Worm (Caenorhabditis elegans): ENCODE results near the gene his-4.
"Not testable (repeated sequence)": the region's sequence is repeated elsewhere in the genome, so short reads cannot be mapped to it uniquely, and the experiment has no call there.

DNA sequence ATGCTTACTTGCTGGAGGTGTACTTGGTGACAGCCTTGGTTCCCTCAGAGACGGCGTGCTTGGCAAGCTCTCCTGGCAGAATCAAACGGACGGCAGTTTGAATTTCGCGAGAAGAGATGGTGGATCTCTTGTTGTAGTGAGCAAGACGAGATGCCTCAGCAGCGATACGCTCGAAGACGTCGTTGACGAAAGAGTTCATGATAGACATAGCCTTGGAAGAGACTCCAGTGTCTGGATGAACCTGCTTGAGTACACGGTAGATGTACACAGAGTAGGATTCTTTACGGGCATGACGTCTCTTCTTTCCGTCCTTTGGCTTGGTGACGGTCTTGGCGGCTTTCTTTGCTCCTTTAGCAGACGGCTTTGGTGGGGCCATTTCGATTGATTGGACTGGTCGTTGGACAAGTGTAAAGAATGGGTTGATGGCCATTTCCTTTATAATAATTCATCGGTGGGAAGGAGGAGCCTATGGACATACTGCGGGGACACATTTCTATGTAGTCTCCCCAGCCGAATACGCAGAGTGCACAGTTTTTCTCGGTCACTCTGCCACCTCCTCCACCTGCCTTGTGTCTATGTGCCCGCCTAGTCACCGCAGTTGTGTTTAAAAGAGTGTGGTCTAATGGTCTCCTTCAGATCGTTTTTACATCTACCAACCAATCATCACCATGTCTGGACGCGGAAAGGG is at the start of gene his-4, which contains the start of gene his-3:
- TF ChIP-seq fos-1 (tag; optimal IDR thresholded peaks at IDR 0.05) = peak; percentile 49
- TF ChIP-seq lin-13 (GFP tag; optimal IDR thresholded peaks at IDR 0.05) = peak; percentile 24
- not testable (repeated sequence) for TF ChIP-seq snpc-4, egl-27, mab-5, elt-1, alr-1, unc-39 (tag; optimal IDR thresholded peaks at IDR 0.05)
- TF ChIP-seq lsy-2 (tag; optimal IDR thresholded peaks at IDR 0.05) = peak in 1 of 2 experiments; percentile 38
- peak; percentile 52 for TF ChIP-seq nhr-6 (tag; optimal IDR thresholded peaks at IDR 0.05)

All from whole organism, L2 larva.